Fruit fly (Drosophila melanogaster) whole organism, pupa: Measurements from ENCODE around the gene CAH9.

Experiments
- CG10348 ChIP-seq: fragments of 200-800 bp; sonication (Bioruptor generic); IDR thresholded peaks from 2 replicates; pipeline ENCODE4 v1.3.6; 2022; ENCODE audit warnings: missing biosample characterization, missing genetic modification characterization
- CG12605 ChIP-seq: fragments of 200-800 bp; sonication (Bioruptor generic); IDR thresholded peaks from 2 replicates; pipeline ENCODE4 v1.3.6; 2022; ENCODE audit warnings: missing biosample characterization, missing genetic modification characterization
- CG13204 ChIP-seq: fragments of 200-800 bp; sonication (Bioruptor generic); optimal IDR thresholded peaks from 2 replicates; lab custom pipeline; 2018; ENCODE audit warnings: missing biosample characterization, mild to moderate bottlenecking, missing genetic modification characterization, moderate library complexity
- CG14655 ChIP-seq: fragments of 200-800 bp; sonication (Bioruptor generic); optimal IDR thresholded peaks from 3 replicates; lab custom pipeline; 2017; ENCODE audit warnings: mild to moderate bottlenecking, missing biosample characterization, missing genetic modification reagents, missing genetic modification characterization
- CG15710 ChIP-seq: fragments of 200-800 bp; sonication (Bioruptor generic); optimal IDR thresholded peaks from 2 replicates; lab custom pipeline; 2018; ENCODE audit warnings: missing biosample characterization, mild to moderate bottlenecking, missing genetic modification characterization, moderate library complexity
- CG17806 ChIP-seq: fragments of 200-800 bp; sonication (Bioruptor generic); optimal IDR thresholded peaks from 2 replicates; lab custom pipeline; 2018; ENCODE audit warnings: missing biosample characterization, mild to moderate bottlenecking, missing genetic modification characterization, moderate library complexity
- CG32121 ChIP-seq: fragments of 200-800 bp; sonication (Bioruptor generic); IDR thresholded peaks from 2 replicates; pipeline ENCODE4 v1.3.6; 2022; ENCODE audit warnings: missing biosample characterization, missing genetic modification characterization
- CG34367 ChIP-seq: fragments of 200-800 bp; sonication (Bioruptor generic); optimal IDR thresholded peaks from 2 replicates; lab custom pipeline; 2018; ENCODE audit warnings: missing biosample characterization, mild to moderate bottlenecking, missing genetic modification characterization
- CG4496 ChIP-seq: fragments of 200-800 bp; sonication (Bioruptor generic); IDR thresholded peaks from 3 replicates; pipeline ENCODE4 v1.3.6; 2022; ENCODE audit warnings: missing biosample characterization, missing genetic modification characterization
- CG8159 ChIP-seq: fragments of 200-800 bp; sonication (Bioruptor generic); optimal IDR thresholded peaks from 3 replicates; lab custom pipeline; 2018; ENCODE audit warnings: missing biosample characterization, mild to moderate bottlenecking, missing genetic modification characterization, moderate library complexity
- CG8301 ChIP-seq: fragments of 200-800 bp; sonication (Bioruptor generic); optimal IDR thresholded peaks from 2 replicates; lab custom pipeline; 2018; ENCODE audit warnings: missing biosample characterization, mild to moderate bottlenecking, missing genetic modification characterization
- CG9948 ChIP-seq: fragments of 200-800 bp; sonication (Bioruptor generic); optimal IDR thresholded peaks from 2 replicates; lab custom pipeline; 2018; ENCODE audit warnings: missing biosample characterization, mild to moderate bottlenecking, missing genetic modification characterization, moderate library complexity
- D1 ChIP-seq: fragments of 200-800 bp; sonication (Bioruptor generic); optimal IDR thresholded peaks from 2 replicates; lab custom pipeline; 2018; ENCODE audit warnings: missing biosample characterization, mild to moderate bottlenecking, missing genetic modification characterization, moderate library complexity
- EcR ChIP-seq: fragments of 200-800 bp; sonication (Bioruptor generic); optimal IDR thresholded peaks from 3 replicates; lab custom pipeline; 2019; ENCODE audit warnings: missing biosample characterization, missing genetic modification characterization, mild to moderate bottlenecking, moderate library complexity, missing genetic modification reagents
- Ets98B ChIP-seq: fragments of 200-800 bp; sonication (Bioruptor generic); IDR thresholded peaks from 2 replicates; pipeline ENCODE4 v1.3.6; 2022; ENCODE audit warnings: missing biosample characterization, missing genetic modification characterization
- Pif1A ChIP-seq: fragments of 200-800 bp; sonication (Bioruptor generic); optimal IDR thresholded peaks from 3 replicates; lab custom pipeline; 2016; ENCODE audit warnings: missing biosample characterization, missing genetic modification characterization
- Pif1B ChIP-seq: fragments of 200-800 bp; sonication (Bioruptor generic); optimal IDR thresholded peaks from 3 replicates; lab custom pipeline; 2016; ENCODE audit warnings: missing biosample characterization, missing genetic modification characterization
- Snoo ChIP-seq: fragments of 200-800 bp; sonication (Bioruptor generic); optimal IDR thresholded peaks from 3 replicates; lab custom pipeline; 2017; ENCODE audit warnings: missing biosample characterization, mild to moderate bottlenecking, missing genetic modification characterization, inconsistent platforms
- fd96Ca ChIP-seq: fragments of 200-800 bp; sonication (Bioruptor generic); IDR thresholded peaks from 3 replicates; pipeline ENCODE4 v1.3.6; 2022; ENCODE audit warnings: missing biosample characterization, missing genetic modification characterization
- gl ChIP-seq: fragments of 200-800 bp; sonication (Bioruptor generic); optimal IDR thresholded peaks from 2 replicates; lab custom pipeline; 2018; ENCODE audit warnings: missing biosample characterization, mild to moderate bottlenecking, missing genetic modification characterization
- rn ChIP-seq: fragments of 200-800 bp; sonication (Bioruptor generic); IDR thresholded peaks from 2 replicates; pipeline ENCODE4 v1.3.6; 2022; ENCODE audit warnings: missing biosample characterization, missing genetic modification characterization

The CAH9 gene

DNA sequence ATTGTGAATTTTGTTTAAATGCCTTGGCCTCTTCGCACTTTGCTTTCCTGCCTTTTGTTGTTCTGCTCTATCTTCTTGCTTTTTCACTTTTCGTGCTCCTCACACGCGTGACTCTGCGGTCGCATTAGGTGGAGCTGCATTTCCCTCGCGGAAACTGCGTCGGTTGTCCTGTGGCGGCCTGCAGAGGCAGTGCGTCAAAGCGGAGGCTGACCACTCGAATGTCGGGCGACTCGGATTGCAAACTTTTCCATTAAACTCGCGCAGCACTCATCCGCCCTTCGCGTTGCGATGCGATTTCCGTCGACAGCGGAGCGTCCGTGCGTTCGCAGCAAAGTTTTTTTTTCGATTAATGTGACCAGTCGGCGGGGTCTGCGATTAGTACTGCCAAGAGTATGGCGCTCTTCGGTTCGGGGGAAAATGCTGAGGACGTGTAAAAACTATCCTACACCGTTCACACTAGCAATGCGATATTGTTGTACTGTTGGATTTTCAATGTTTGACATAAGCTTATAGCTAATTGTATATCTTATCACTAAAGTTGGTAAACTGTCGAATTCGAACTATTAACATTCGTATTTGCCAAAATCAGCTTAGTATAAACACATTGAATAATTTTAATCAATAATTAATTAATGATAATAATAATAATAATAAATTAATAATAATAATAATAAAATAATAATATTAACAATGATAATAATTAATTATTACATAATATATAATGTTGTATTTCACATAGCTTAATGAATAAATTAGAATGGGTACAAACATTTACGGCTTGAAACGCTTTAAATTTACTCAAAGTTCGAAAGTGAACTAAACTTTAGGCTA lies 44.9 kb upstream of the CAH9 start, which contains the start of gene CG6051:
Gene CG6051, minus strand, starts transcription at position 385 of the 831 bp plus-strand sequence.
- TF ChIP-seq Pif1B (peak; percentile 4), CG15710 (tag; lab: Kevin White, UChicago) (no peak), CG8159 (peak; percentile 44), Pif1A (GFP tag; lab: Kevin White, UChicago) (no peak), CG14655 (GFP tag; lab: Kevin White, UChicago) (peak; percentile 6), CG17806 (tag; lab: Kevin White, UChicago) (peak; percentile 24), CG13204 (no peak), CG12605 (no peak), CG8301 (tag; lab: Kevin White, UChicago) (peak; percentile 24), CG9948 (tag; lab: Kevin White, UChicago) (peak; percentile 6), gl (no peak), D1 (tag; lab: Kevin White, UChicago) (no peak), CG4496 (GFP tag; lab: Robert Waterston, UW) (no peak), CG34367 (no peak), CG10348 (no peak), Ets98B (GFP tag; lab: Robert Waterston, UW) (no peak), rn (GFP tag; lab: Robert Waterston, UW) (no peak), CG32121 (GFP tag; lab: Robert Waterston, UW) (no peak), fd96Ca (no peak), Snoo (tag; lab: Kevin White, UChicago) (peak; percentile 39), EcR (GFP tag; lab: Kevin White, UChicago) (no peak)

DNA sequence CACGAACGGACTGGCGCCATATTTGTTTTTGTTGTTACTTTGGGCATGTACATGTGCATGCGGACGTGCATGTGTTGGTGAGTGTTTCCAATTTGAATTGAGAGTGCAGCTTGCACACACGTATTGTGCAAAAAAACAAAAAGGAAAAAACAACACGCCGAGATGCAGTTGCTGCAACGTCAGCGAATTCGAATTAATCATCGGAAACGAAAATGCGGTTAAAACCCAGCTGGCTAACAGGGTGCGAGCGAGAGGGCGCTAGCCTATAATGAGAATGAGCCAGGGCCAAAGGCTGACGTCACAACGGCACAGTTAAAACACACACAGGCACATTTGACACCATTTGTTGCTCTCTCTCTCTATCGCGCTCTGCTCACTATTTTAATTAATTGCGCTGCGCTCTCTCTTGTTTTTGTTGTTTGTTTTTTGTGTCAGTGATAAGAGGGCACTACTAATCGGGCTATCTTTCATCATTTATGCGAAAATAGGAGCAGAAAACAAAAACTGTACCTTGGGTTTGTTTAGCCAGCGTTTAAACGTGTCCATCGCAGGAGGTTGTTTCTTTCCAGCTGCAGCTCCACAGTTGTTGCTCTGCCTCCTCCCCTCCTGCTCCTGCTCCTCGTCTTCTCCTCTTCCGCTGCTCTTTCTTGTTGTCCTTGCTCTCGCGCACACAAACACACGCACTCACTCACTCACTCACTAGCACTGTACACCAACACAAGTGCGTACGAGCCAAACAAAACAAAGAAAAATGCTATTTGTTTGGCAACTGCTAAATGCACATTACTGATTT lies 44.1 kb upstream of the CAH9 start:
- TF ChIP-seq EcR (GFP tag; lab: Kevin White, UChicago) (peak; percentile 4), Pif1B (no peak), D1 (tag; lab: Kevin White, UChicago) (no peak), CG13204 (peak; percentile 26), CG14655 (GFP tag; lab: Kevin White, UChicago) (peak; percentile 11)

DNA sequence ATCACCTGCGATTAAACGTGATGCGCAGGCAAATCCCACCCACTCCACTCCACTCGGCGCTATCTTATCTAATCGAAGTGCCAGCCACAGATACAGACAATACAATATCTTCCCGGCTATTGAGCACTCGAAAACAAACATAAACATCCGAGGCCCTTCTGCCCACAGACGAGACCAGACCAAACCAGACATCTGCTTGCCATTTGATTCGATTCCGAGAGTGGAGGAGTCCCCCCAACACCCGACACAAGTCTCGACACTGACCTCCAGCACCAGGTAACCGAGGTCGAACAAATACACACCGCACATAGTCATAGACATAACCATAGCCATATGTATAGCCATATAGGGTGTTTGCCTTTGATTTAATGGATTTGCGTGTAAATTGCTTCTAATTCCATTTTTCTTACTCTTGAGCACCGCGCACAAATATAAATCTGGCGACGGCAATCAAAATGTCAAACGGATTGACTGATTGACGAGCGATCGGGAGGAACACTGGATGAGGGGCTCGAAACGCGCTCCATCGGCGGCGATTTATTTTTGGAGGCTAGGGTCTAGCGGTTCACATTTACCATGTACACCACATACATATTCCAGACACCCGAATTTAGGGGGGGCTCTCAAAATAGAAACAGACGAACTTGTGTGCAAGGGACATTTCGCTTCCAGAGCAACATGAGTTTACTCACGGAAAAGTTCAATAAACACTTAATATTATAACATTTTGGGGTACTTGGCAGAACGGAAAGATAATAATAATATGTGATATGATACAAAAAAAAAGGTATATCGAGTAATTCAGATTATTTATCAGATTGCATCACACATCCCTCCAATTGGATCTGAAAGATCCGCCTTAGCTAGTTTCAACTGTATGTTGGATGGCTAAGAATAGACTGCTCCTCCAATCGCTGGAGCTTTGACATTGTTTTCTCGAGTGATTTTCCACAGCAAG lies 43.1 kb upstream of the CAH9 start:
- TF ChIP-seq CG8301 (tag; lab: Kevin White, UChicago): no peak

DNA sequence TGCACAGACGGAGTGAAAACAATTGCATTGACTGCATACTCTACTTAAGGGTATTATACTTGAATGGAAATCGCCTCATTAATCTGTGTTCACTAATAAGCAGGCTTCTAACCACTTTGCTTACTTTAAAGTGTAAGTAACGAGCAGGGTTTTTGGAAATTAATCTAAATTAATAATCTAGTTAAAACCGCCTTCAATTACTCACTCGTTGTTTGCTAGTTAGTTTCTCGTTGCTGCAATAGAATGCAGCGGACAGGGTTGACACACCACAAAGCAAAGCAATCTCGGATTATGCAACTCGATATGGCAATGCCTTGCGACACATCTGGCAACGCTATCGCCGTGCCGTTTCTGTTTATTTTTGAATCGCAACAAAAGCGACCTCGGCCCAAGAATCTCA lies 34.0 kb upstream of the CAH9 start:
- peak; percentile 49 for TF ChIP-seq CG15710 (tag; lab: Kevin White, UChicago)
- no peak for TF ChIP-seq CG12605
- no peak for TF ChIP-seq CG8301 (tag; lab: Kevin White, UChicago)
- TF ChIP-seq fd96Ca: peak; percentile 46; the same call in 1 of the 3 replicates
- no peak for TF ChIP-seq rn (GFP tag; lab: Robert Waterston, UW)
- TF ChIP-seq gl: no peak
- no peak for TF ChIP-seq D1 (tag; lab: Kevin White, UChicago)
- TF ChIP-seq Pif1B: peak; percentile 41
- no peak for TF ChIP-seq CG9948 (tag; lab: Kevin White, UChicago)
- TF ChIP-seq CG13204: no peak
- peak; percentile 58 for TF ChIP-seq Snoo (tag; lab: Kevin White, UChicago)
- peak; percentile 65 for TF ChIP-seq CG8159
- peak; percentile 4 for TF ChIP-seq CG17806 (tag; lab: Kevin White, UChicago)
- peak; percentile 8 for TF ChIP-seq EcR (GFP tag; lab: Kevin White, UChicago)
- 0 out of 2 replicates have a peak, but pooled peaks have one; percentile 9 for TF ChIP-seq Ets98B (GFP tag; lab: Robert Waterston, UW)
- TF ChIP-seq CG10348: no peak
- TF ChIP-seq CG4496 (GFP tag; lab: Robert Waterston, UW): peak; percentile 40; the same call in 1 of the 3 replicates
- TF ChIP-seq CG14655 (GFP tag; lab: Kevin White, UChicago): peak; percentile 43
- no peak for TF ChIP-seq CG32121 (GFP tag; lab: Robert Waterston, UW)
- TF ChIP-seq Pif1A (GFP tag; lab: Kevin White, UChicago): peak; percentile 66

DNA sequence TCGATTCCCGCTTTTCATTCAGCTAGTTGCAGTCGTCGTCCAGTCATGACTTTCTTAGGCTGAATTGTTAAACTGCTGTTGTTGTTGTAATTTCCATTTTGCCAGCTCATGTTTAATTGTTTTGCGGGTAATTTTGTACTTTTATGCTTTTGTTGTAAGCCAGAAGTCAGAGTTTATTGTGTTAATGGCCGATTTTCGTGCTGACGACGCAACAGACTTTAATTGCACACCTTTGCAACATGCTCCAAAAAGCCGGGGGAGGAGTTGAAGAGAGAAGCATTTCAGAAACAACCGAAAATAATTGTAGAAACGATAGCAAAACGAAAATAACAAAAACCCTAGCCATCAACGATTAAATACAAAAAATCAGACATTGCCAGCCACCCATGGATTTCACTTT lies 32.7 kb upstream of the CAH9 start:
- TF ChIP-seq CG15710 (tag; lab: Kevin White, UChicago) (no peak), CG8159 (no peak), EcR (GFP tag; lab: Kevin White, UChicago) (no peak), Snoo (tag; lab: Kevin White, UChicago) (no peak), CG4496 (GFP tag; lab: Robert Waterston, UW) (no peak), gl (no peak), rn (GFP tag; lab: Robert Waterston, UW) (no peak), CG14655 (GFP tag; lab: Kevin White, UChicago) (no peak), CG8301 (tag; lab: Kevin White, UChicago) (no peak), fd96Ca (no peak), CG34367 (no peak), CG32121 (GFP tag; lab: Robert Waterston, UW) (no peak), CG10348 (no peak), CG17806 (tag; lab: Kevin White, UChicago) (no peak), CG12605 (no peak), D1 (tag; lab: Kevin White, UChicago) (no peak), CG9948 (tag; lab: Kevin White, UChicago) (no peak)
